Worm (Caenorhabditis elegans) whole organism, L4 larva: ENCODE data around the gene osm-3.

Experiments
- R02D3.7 ChIP-seq: fragments of 150-350 bp; sonication (generic microtip); optimal IDR thresholded peaks from 3 replicates; lab custom pipeline; 2014; ENCODE audit warnings: missing biosample characterization, missing genetic modification characterization
- T26A8.4 ChIP-seq: fragments of 200-800 bp; sonication (Bioruptor generic); IDR thresholded peaks from 2 replicates; pipeline ENCODE4 v1.3.6; 2022; ENCODE audit warnings: missing genetic modification characterization, missing compliant biosample characterization
- Y105C5A.15 ChIP-seq: fragments of 200-800 bp; sonication (Bioruptor generic); IDR thresholded peaks from 2 replicates; pipeline ENCODE4 v1.3.6; 2022; ENCODE audit warnings: missing genetic modification characterization, missing compliant biosample characterization
- Y75B8A.6 ChIP-seq: fragments of 200-800 bp; sonication (Bioruptor generic); IDR thresholded peaks from 2 replicates; pipeline ENCODE4 v1.3.6; 2022; ENCODE audit warnings: missing genetic modification reagents, missing genetic modification characterization, missing compliant biosample characterization
- aha-1 ChIP-seq: fragments of 150-350 bp; peaks from one replicate; lab custom pipeline; 2014; ENCODE audit warnings: missing biosample characterization, missing genetic modification characterization
- arid-1 ChIP-seq: fragments of 200-800 bp; sonication (Bioruptor generic); conservative IDR thresholded peaks from 2 replicates; pipeline ENCODE4 v1.3.6; 2022; ENCODE audit warnings: missing genetic modification reagents, missing genetic modification characterization, missing compliant biosample characterization
- attf-4 ChIP-seq: sonication (generic microtip); optimal IDR thresholded peaks from 3 replicates; lab custom pipeline; 2017; ENCODE audit warnings: missing biosample characterization, missing genetic modification characterization
- cey-2 ChIP-seq: sonication (generic microtip); optimal IDR thresholded peaks from 3 replicates; lab custom pipeline; 2017; ENCODE audit warnings: missing genetic modification characterization, mild to moderate bottlenecking, missing compliant biosample characterization, antibody characterized with exemption, borderline replicate concordance; ENCODE audit not compliant: insufficient read depth
- dmd-9 ChIP-seq: fragments of 200-800 bp; sonication (Bioruptor generic); IDR thresholded peaks from 2 replicates; pipeline ENCODE4 v1.3.6; 2022; ENCODE audit warnings: missing genetic modification reagents, missing genetic modification characterization, missing compliant biosample characterization
- dpl-1 ChIP-seq: fragments of 150-350 bp; optimal IDR thresholded peaks from 2 replicates; lab custom pipeline; 2014; ENCODE audit warnings: missing biosample characterization, missing genetic modification reagents, missing genetic modification characterization
- hif-1 ChIP-seq, 2 experiments: sonication (generic microtip); optimal IDR thresholded peaks; 2 replicates each; lab custom pipeline; 2016 to 2017; ENCODE audit warnings: missing compliant biosample characterization in 2 of 2, missing genetic modification characterization in 2 of 2, missing genetic modification reagents in 2 of 2, missing genotype in 2 of 2, mild to moderate bottlenecking in 1 of 2
- hlh-30 ChIP-seq: sonication (generic microtip); optimal IDR thresholded peaks from 2 replicates; lab custom pipeline; 2017; ENCODE audit warnings: antibody characterized with exemption, mild to moderate bottlenecking, missing genetic modification characterization, missing compliant biosample characterization; ENCODE audit not compliant: insufficient read depth
- lin-1 ChIP-seq: fragments of 200-800 bp; sonication (Bioruptor generic); IDR thresholded peaks from 2 replicates; pipeline ENCODE4 v1.3.6; 2022; ENCODE audit warnings: missing genetic modification reagents, missing genetic modification characterization, missing compliant biosample characterization
- lin-13 ChIP-seq: fragments of 150-350 bp; optimal IDR thresholded peaks from 2 replicates; lab custom pipeline; 2014; ENCODE audit warnings: missing biosample characterization, missing genetic modification reagents, missing genetic modification characterization
- lin-15B ChIP-seq: fragments of 150-350 bp; sonication (generic microtip); optimal IDR thresholded peaks from 3 replicates; lab custom pipeline; 2014; ENCODE audit warnings: missing biosample characterization, missing genetic modification characterization
- lin-29 ChIP-seq: fragments of 200-800 bp; sonication (Bioruptor generic); IDR thresholded peaks from 2 replicates; pipeline ENCODE4 v1.3.6; 2022; ENCODE audit warnings: missing genetic modification reagents, missing genetic modification characterization, missing compliant biosample characterization
- madf-9 ChIP-seq: fragments of 200-800 bp; sonication (Bioruptor generic); conservative IDR thresholded peaks from 2 replicates; pipeline ENCODE4 v1.3.6; 2022; ENCODE audit warnings: missing genetic modification reagents, missing genetic modification characterization, missing compliant biosample characterization
- mdl-1 ChIP-seq, 2 experiments: fragments of 150-350 bp in 1 of 2; sonication (generic microtip) in 1 of 2; optimal IDR thresholded peaks; 2 replicates each; lab custom pipeline; 2014 to 2017; ENCODE audit warnings: missing biosample characterization in 2 of 2, missing genetic modification characterization in 2 of 2
- mdt-29 ChIP-seq: fragments of 200-800 bp; sonication (Bioruptor generic); IDR thresholded peaks from 2 replicates; pipeline ENCODE4 v1.3.6; 2022; ENCODE audit warnings: missing genetic modification reagents, missing genetic modification characterization, missing compliant biosample characterization
- mxl-3 ChIP-seq: fragments of 200-800 bp; sonication (Bioruptor generic); optimal IDR thresholded peaks from 2 replicates; lab custom pipeline; 2018; ENCODE audit warnings: mild to moderate bottlenecking, missing genetic modification characterization, missing compliant biosample characterization
- nhr-111 ChIP-seq: fragments of 200-800 bp; sonication (Bioruptor generic); optimal IDR thresholded peaks from 2 replicates; lab custom pipeline; 2018; ENCODE audit warnings: mild to moderate bottlenecking, missing genetic modification characterization, missing compliant biosample characterization
- nhr-28 ChIP-seq: fragments of 150-350 bp; optimal IDR thresholded peaks from 2 replicates; lab custom pipeline; 2014; ENCODE audit warnings: missing biosample characterization, missing genetic modification characterization
- nhr-41 ChIP-seq: fragments of 200-800 bp; sonication (Bioruptor generic); IDR thresholded peaks from 2 replicates; pipeline ENCODE4 v1.3.6; 2022; ENCODE audit warnings: missing genetic modification reagents, missing genetic modification characterization, missing compliant biosample characterization
- nhr-48 ChIP-seq: sonication (generic microtip); optimal IDR thresholded peaks from 2 replicates; lab custom pipeline; 2016; ENCODE audit warnings: mild to moderate bottlenecking, missing genetic modification characterization, missing compliant biosample characterization
- saeg-2 ChIP-seq: fragments of 200-800 bp; sonication (Bioruptor generic); IDR thresholded peaks from 2 replicates; pipeline ENCODE4 v1.3.6; 2022; ENCODE audit warnings: missing genetic modification reagents, missing genetic modification characterization, missing compliant biosample characterization
- set-16 ChIP-seq: fragments of 200-800 bp; sonication (Bioruptor generic); IDR thresholded peaks from 2 replicates; pipeline ENCODE4 v1.3.6; 2022; ENCODE audit warnings: missing genetic modification reagents, missing genetic modification characterization, missing compliant biosample characterization
- spr-3 ChIP-seq: fragments of 200-800 bp; sonication (Bioruptor generic); optimal IDR thresholded peaks from 2 replicates; lab custom pipeline; 2018; ENCODE audit warnings: mild to moderate bottlenecking, missing genetic modification characterization, missing compliant biosample characterization
- unc-39 ChIP-seq: sonication (generic microtip); optimal IDR thresholded peaks from 2 replicates; lab custom pipeline; 2017; ENCODE audit warnings: missing biosample characterization, missing genetic modification characterization
- zag-1 ChIP-seq: fragments of 150-350 bp; optimal IDR thresholded peaks from 2 replicates; lab custom pipeline; 2014; ENCODE audit warnings: missing biosample characterization, missing genetic modification characterization
- zfp-3 ChIP-seq: fragments of 200-800 bp; sonication (Bioruptor generic); conservative IDR thresholded peaks from 2 replicates; pipeline ENCODE4 v1.3.6; 2022; ENCODE audit warnings: missing genetic modification reagents, missing genetic modification characterization, missing compliant biosample characterization
- zip-11 ChIP-seq: fragments of 200-800 bp; sonication (Bioruptor generic); IDR thresholded peaks from 2 replicates; pipeline ENCODE4 v1.3.6; 2022; ENCODE audit warnings: missing genetic modification characterization, missing compliant biosample characterization

Gene osm-3

DNA sequence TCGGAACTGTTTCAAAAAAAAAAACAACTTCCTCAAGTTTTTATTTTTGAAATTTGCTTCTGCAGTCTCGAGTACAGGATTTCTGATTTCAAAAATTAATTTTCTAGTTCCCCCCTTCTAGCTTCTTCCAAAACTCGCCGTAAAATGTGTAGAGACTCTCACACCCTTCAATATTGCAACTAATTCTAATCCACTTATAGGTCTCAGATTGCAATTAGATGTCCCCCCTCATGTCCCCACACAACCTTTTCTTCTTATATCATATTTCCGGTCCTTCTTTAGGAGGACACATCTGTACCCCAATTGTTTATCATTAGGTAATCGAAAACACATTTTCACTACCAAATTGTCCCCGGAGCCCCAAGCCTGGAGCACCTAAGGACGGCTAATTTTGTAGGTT is 39.6 kb upstream of the osm-3 start:
- TF ChIP-seq mdl-1 (tag; optimal IDR thresholded peaks at IDR 0.05; lab: Kevin White, UChicago) (no peak), set-16 (GFP tag; lab: Robert Waterston, UW) (no peak), zip-11 (GFP tag; lab: Robert Waterston, UW) (no peak), zfp-3 (GFP tag; lab: Robert Waterston, UW) (no peak), nhr-48 (tag; lab: Kevin White, UChicago) (no peak)

DNA sequence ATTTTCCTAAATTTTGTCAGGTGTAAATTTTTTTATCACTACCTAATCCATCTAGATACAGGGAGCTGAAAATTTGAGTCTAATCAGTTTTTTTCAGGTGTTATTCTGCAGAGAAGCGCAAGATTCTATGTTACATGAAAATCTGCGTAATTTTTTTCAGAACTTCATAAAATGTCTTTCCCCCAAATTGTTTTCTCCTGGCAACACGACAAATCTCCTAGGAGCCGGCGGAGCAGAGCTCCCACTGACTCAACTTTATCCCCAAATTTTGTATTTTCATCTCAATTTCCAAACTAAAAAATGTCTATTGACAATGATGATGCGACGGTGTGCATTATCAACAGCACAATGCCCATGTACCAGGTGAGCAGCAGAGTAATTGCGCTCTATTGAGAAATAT is 38.6 kb upstream of the osm-3 start, which contains the start of gene F28F9.2:
Gene F28F9.2, plus strand, starts transcription at position 301 of the 400 bp plus-strand sequence.
- TF ChIP-seq hif-1 (tag; optimal IDR thresholded peaks at IDR 0.05; lab: Kevin White, UChicago) (no peak), cey-2 (tag; lab: Kevin White, UChicago) (no peak)

DNA sequence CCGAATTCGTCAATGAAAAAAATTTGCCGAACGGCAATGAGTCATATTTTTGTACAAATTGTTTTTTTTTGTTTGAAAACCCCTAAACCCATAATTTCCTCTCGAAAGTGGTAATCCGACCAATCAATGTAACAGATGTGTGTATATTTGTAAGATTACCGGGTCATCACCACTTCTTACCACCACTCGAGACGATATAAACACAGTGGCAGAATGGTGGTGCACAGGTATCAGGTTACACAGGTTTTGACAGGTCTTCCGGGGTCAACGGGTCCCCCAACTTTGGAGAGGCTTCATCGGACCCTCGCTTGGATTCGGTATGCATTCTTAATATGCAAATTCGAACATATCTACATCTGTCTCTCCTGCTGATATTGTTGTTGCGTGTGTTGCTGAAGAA is 37.8 kb upstream of the osm-3 start:
- no peak for TF ChIP-seq hlh-30 (tag; lab: Kevin White, UChicago)
- no peak for TF ChIP-seq zfp-3 (GFP tag; lab: Robert Waterston, UW)
- TF ChIP-seq dpl-1 (GFP tag; lab: Kevin White, UChicago), result no peak
- TF ChIP-seq Y105C5A.15 (GFP tag; lab: Robert Waterston, UW), result no peak

DNA sequence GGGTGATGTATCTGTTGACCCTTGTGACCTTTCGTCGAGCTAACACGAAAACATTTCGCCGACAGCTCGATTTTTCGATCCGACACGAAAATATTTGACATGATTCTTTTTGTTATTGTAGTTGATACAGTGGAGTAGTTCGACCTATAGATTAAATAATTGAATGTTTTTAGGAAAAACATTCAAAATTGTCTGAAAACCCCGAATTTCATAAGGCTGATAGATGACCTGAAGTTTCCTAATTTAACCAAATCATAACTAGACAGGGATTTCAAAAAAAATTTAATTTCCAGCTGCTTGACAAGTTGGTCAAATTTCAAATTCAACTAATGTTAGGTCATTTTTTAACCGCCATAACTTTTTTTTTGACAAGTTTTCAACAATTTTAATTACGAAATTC is 34.2 kb upstream of the osm-3 start, which contains the start of gene cal-3:
Gene cal-3, minus strand, starts transcription at position 101 of the 400 bp plus-strand sequence.
- no peak for TF ChIP-seq hlh-30 (tag; lab: Kevin White, UChicago)
- no peak for TF ChIP-seq mxl-3 (GFP tag; lab: Kevin White, UChicago)
- no peak for TF ChIP-seq nhr-111
- no peak for TF ChIP-seq T26A8.4 (GFP tag; lab: Robert Waterston, UW)
- TF ChIP-seq dpl-1 (GFP tag; lab: Kevin White, UChicago), result no peak

DNA sequence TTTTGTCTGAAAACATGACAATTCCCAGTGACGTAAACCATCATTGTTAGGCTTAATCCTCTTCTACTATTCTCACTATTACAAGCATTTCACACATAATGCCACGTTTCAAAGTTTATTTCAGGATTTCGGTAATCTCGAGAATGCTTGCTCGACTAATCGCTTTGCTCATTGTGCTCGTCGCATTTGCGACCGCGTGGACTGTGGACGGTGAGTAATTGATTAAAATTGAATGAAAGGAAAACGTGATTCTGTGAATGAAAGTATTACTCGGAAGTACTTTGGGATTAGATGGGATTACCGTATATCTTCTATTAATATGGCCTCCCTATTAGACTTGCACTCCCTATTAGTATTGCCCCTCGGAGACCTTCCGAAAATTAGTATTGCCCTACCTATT is 32.9 kb upstream of the osm-3 start:
- TF ChIP-seq cey-2 (tag; lab: Kevin White, UChicago), result no peak
- no peak for TF ChIP-seq R02D3.7 (tag; lab: Kevin White, UChicago)
- TF ChIP-seq aha-1 (tag; lab: Kevin White, UChicago), result peak; percentile 83
- TF ChIP-seq spr-3, result no peak

DNA sequence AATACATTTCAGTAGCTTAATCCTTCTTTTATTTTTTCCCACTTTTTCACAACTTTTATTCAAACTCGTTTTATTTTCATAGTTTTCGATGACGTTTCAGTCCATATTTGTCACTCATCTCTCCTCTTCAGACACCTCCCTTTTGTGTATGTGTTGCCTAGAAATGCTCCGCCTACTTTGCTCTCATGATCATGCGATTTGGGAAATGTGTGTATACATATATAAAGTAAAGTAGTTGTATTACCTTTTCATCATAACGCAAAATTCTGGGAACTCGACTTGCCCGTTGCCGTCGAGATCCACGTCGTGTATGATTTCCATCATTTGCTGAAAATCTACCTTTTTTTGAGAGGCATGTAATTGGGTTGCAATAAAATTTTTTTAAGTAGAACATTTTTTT is 31.2 kb upstream of the osm-3 start:
- no peak for TF ChIP-seq nhr-41 (GFP tag; lab: Robert Waterston, UW)
- TF ChIP-seq dpl-1 (GFP tag; lab: Kevin White, UChicago), result no peak
- no peak for TF ChIP-seq lin-29
- TF ChIP-seq saeg-2 (GFP tag; lab: Robert Waterston, UW), result no peak
- no peak for TF ChIP-seq nhr-28
- TF ChIP-seq dmd-9, result no peak
- TF ChIP-seq zag-1 (tag; lab: Kevin White, UChicago), result no peak
- no peak for TF ChIP-seq lin-13 (GFP tag; lab: Kevin White, UChicago)
- no peak for TF ChIP-seq madf-9 (GFP tag; lab: Robert Waterston, UW)
- no peak for TF ChIP-seq mdt-29 (GFP tag; lab: Robert Waterston, UW)
- TF ChIP-seq lin-15B (tag; lab: Kevin White, UChicago), result no peak
- no peak for TF ChIP-seq unc-39
- no peak for TF ChIP-seq attf-4
- TF ChIP-seq Y75B8A.6 (GFP tag; lab: Robert Waterston, UW), result no peak
- no peak for TF ChIP-seq arid-1 (GFP tag; lab: Robert Waterston, UW)
- no peak for TF ChIP-seq lin-1 (GFP tag; lab: Robert Waterston, UW)
- TF ChIP-seq, all 104 proteins: peak for 0
